Worm (Caenorhabditis elegans) whole organism, early embryonic: ENCODE data around the gene aip-1.

ENCODE experiments used
- aly-1 ChIP-seq: sonication (generic microtip); optimal IDR thresholded peaks from 2 replicates; lab custom pipeline; 2016; ENCODE audit warnings: missing genetic modification characterization, missing compliant biosample characterization
- ama-1 ChIP-seq: fragments of 150-350 bp; optimal IDR thresholded peaks from 2 replicates; lab custom pipeline; 2014
- ceh-36 ChIP-seq: sonication (generic microtip); optimal IDR thresholded peaks from 2 replicates; lab custom pipeline; 2016; ENCODE audit warnings: missing genetic modification characterization, inconsistent platforms, missing compliant biosample characterization
- ets-7 ChIP-seq: sonication (generic microtip); optimal IDR thresholded peaks from 2 replicates; lab custom pipeline; 2016; ENCODE audit warnings: missing genotype, missing genetic modification characterization, missing compliant biosample characterization
- flt-1 ChIP-seq: fragments of 200-800 bp; sonication (Bioruptor generic); IDR thresholded peaks from 2 replicates; pipeline ENCODE4 v1.3.6; 2022; ENCODE audit warnings: missing genetic modification characterization, missing compliant biosample characterization
- hmbx-1 ChIP-seq: sonication (generic microtip); optimal IDR thresholded peaks from 2 replicates; lab custom pipeline; 2016; ENCODE audit warnings: mild to moderate bottlenecking, missing genetic modification characterization, missing compliant biosample characterization
- hnd-1 ChIP-seq: sonication (generic microtip); optimal IDR thresholded peaks from 2 replicates; lab custom pipeline; 2016; ENCODE audit warnings: missing genetic modification characterization, missing compliant biosample characterization
- scrt-1 ChIP-seq: fragments of 200-800 bp; sonication (Bioruptor generic); IDR thresholded peaks from 2 replicates; pipeline ENCODE4 v1.3.6; 2022; ENCODE audit warnings: missing genetic modification characterization, missing compliant biosample characterization
- sea-1 ChIP-seq: fragments of 200-800 bp; sonication (Bioruptor generic); conservative IDR thresholded peaks from 2 replicates; pipeline ENCODE4 v1.3.6; 2022; ENCODE audit warnings: missing genetic modification characterization, missing compliant biosample characterization
- tbx-11 ChIP-seq: fragments of 200-800 bp; sonication (Bioruptor generic); IDR thresholded peaks from 2 replicates; pipeline ENCODE4 v1.3.6; 2022; ENCODE audit warnings: missing genetic modification characterization, missing compliant biosample characterization

- no peak for TF ChIP-seq flt-1
- no peak for TF ChIP-seq ama-1 (lab: Kevin White, UChicago)
- TF ChIP-seq scrt-1, result no peak
- no peak for TF ChIP-seq sea-1 (GFP tag; lab: Robert Waterston, UW)
- no peak for TF ChIP-seq aly-1 (tag; lab: Kevin White, UChicago)
- TF ChIP-seq ceh-36 (tag; lab: Kevin White, UChicago), result no peak
- TF ChIP-seq hnd-1 (tag; lab: Kevin White, UChicago), result no peak
- TF ChIP-seq tbx-11 (GFP tag; lab: Robert Waterston, UW), result no peak
- no peak for TF ChIP-seq ets-7 (tag; lab: Kevin White, UChicago)
- no peak for TF ChIP-seq hmbx-1 (tag; lab: Kevin White, UChicago)
These were observed 10.9 kb downstream of the aip-1 start, which contains the start of gene T08G5.15 for ce11 chrV:14023074-14023473.
